Worm (Caenorhabditis elegans) whole organism, L4 larva: Measurements from ENCODE around the gene H40L08.2.

Experiments
- F26F4.8 ChIP-seq: fragments of 200-800 bp; sonication (Bioruptor generic); conservative IDR thresholded peaks from 2 replicates; pipeline ENCODE4 v1.3.6; 2022; ENCODE audit warnings: missing genetic modification characterization, missing compliant biosample characterization
- F37D6.2 ChIP-seq: sonication (generic microtip); optimal IDR thresholded peaks from 2 replicates; lab custom pipeline; 2016; ENCODE audit warnings: mild to moderate bottlenecking, missing genetic modification characterization, missing compliant biosample characterization
- F44E2.7 ChIP-seq: fragments of 200-800 bp; sonication (Bioruptor generic); IDR thresholded peaks from 2 replicates; pipeline ENCODE4 v2.1.2; 2022; ENCODE audit warnings: missing genetic modification characterization, missing compliant biosample characterization
- F49E8.2 ChIP-seq: sonication (generic microtip); optimal IDR thresholded peaks from 2 replicates; lab custom pipeline; 2016; ENCODE audit warnings: missing compliant biosample characterization, mild to moderate bottlenecking, missing genetic modification characterization, borderline replicate concordance
- R02D3.7 ChIP-seq: fragments of 150-350 bp; sonication (generic microtip); optimal IDR thresholded peaks from 3 replicates; lab custom pipeline; 2014; ENCODE audit warnings: missing biosample characterization, missing genetic modification characterization
- T26A8.4 ChIP-seq: fragments of 200-800 bp; sonication (Bioruptor generic); IDR thresholded peaks from 2 replicates; pipeline ENCODE4 v1.3.6; 2022; ENCODE audit warnings: missing genetic modification characterization, missing compliant biosample characterization
- Y105C5A.15 ChIP-seq: fragments of 200-800 bp; sonication (Bioruptor generic); IDR thresholded peaks from 2 replicates; pipeline ENCODE4 v1.3.6; 2022; ENCODE audit warnings: missing genetic modification characterization, missing compliant biosample characterization
- ZK546.5 ChIP-seq, 2 experiments: sonication (generic microtip); optimal IDR thresholded peaks; 2 replicates each; lab custom pipeline; 2017; ENCODE audit warnings: missing biosample characterization in 2 of 2, missing genetic modification characterization in 2 of 2
- aha-1 ChIP-seq: fragments of 150-350 bp; peaks from one replicate; lab custom pipeline; 2014; ENCODE audit warnings: missing biosample characterization, missing genetic modification characterization
- ceh-44 ChIP-seq: fragments of 200-800 bp; sonication (Bioruptor generic); IDR thresholded peaks from 2 replicates; pipeline ENCODE4 v1.3.6; 2022; ENCODE audit warnings: missing genetic modification reagents, missing genetic modification characterization, missing compliant biosample characterization
- ces-1 ChIP-seq: fragments of 150-350 bp; sonication (generic microtip); optimal IDR thresholded peaks from 4 replicates; lab custom pipeline; 2014; ENCODE audit warnings: missing biosample characterization, missing genetic modification reagents, missing genetic modification characterization
- daf-12 ChIP-seq: fragments of 150-350 bp; optimal IDR thresholded peaks from 2 replicates; lab custom pipeline; 2014; ENCODE audit warnings: missing biosample characterization, missing genetic modification reagents, missing genetic modification characterization
- daf-16 ChIP-seq, 3 experiments: sonication (generic microtip); optimal IDR thresholded peaks; 2 replicates each; lab custom pipeline; 2016 to 2017; ENCODE audit warnings: missing genetic modification characterization in 3 of 3, missing genetic modification reagents in 3 of 3, mild to moderate bottlenecking in 2 of 3, missing compliant biosample characterization in 2 of 3, missing biosample characterization in 1 of 3, moderate library complexity in 1 of 3
- dmd-8 ChIP-seq: fragments of 200-800 bp; sonication (Bioruptor generic); IDR thresholded peaks from 2 replicates; pipeline ENCODE4 v1.3.6; 2022; ENCODE audit warnings: missing genetic modification characterization, missing compliant biosample characterization
- dve-1 ChIP-seq: sonication (generic microtip); optimal IDR thresholded peaks from 2 replicates; lab custom pipeline; 2017; ENCODE audit warnings: antibody characterized with exemption, mild to moderate bottlenecking, missing genetic modification characterization, missing compliant biosample characterization; ENCODE audit not compliant: insufficient read depth
- egl-43 ChIP-seq: fragments of 200-800 bp; sonication (Bioruptor generic); IDR thresholded peaks from 2 replicates; pipeline ENCODE4 v1.3.6; 2022; ENCODE audit warnings: missing genetic modification reagents, missing genetic modification characterization, missing compliant biosample characterization
- fos-1 ChIP-seq: fragments of 150-350 bp; optimal IDR thresholded peaks from 2 replicates; lab custom pipeline; 2014; ENCODE audit warnings: missing biosample characterization, missing genetic modification characterization
- hlh-11 ChIP-seq: fragments of 200-800 bp; sonication (Bioruptor generic); optimal IDR thresholded peaks from 2 replicates; lab custom pipeline; 2018; ENCODE audit warnings: mild to moderate bottlenecking, missing genetic modification characterization, missing compliant biosample characterization
- hlh-30 ChIP-seq: sonication (generic microtip); optimal IDR thresholded peaks from 2 replicates; lab custom pipeline; 2017; ENCODE audit warnings: antibody characterized with exemption, mild to moderate bottlenecking, missing genetic modification characterization, missing compliant biosample characterization; ENCODE audit not compliant: insufficient read depth
- lin-1 ChIP-seq: fragments of 200-800 bp; sonication (Bioruptor generic); IDR thresholded peaks from 2 replicates; pipeline ENCODE4 v1.3.6; 2022; ENCODE audit warnings: missing genetic modification reagents, missing genetic modification characterization, missing compliant biosample characterization
- lsy-2 ChIP-seq, 2 experiments: fragments of 150-350 bp in 1 of 2; sonication (generic microtip) in 1 of 2; optimal IDR thresholded peaks; 2 replicates each; lab custom pipeline; 2014 to 2017; ENCODE audit warnings: missing biosample characterization in 2 of 2, missing genetic modification characterization in 2 of 2
- madf-5 ChIP-seq, 2 experiments: fragments of 200-800 bp; sonication (Bioruptor generic); IDR thresholded peaks; 2 replicates each; pipeline ENCODE4 v1.3.6; 2022; ENCODE audit warnings: missing compliant biosample characterization in 2 of 2, missing genetic modification characterization in 2 of 2
- madf-9 ChIP-seq: fragments of 200-800 bp; sonication (Bioruptor generic); conservative IDR thresholded peaks from 2 replicates; pipeline ENCODE4 v1.3.6; 2022; ENCODE audit warnings: missing genetic modification reagents, missing genetic modification characterization, missing compliant biosample characterization
- mdl-1 ChIP-seq, 2 experiments: fragments of 150-350 bp in 1 of 2; sonication (generic microtip) in 1 of 2; optimal IDR thresholded peaks; 2 replicates each; lab custom pipeline; 2014 to 2017; ENCODE audit warnings: missing biosample characterization in 2 of 2, missing genetic modification characterization in 2 of 2
- mdt-29 ChIP-seq: fragments of 200-800 bp; sonication (Bioruptor generic); IDR thresholded peaks from 2 replicates; pipeline ENCODE4 v1.3.6; 2022; ENCODE audit warnings: missing genetic modification reagents, missing genetic modification characterization, missing compliant biosample characterization
- mep-1 ChIP-seq: fragments of 150-350 bp; sonication (generic microtip); optimal IDR thresholded peaks from 3 replicates; lab custom pipeline; 2014; ENCODE audit warnings: missing biosample characterization, missing genetic modification characterization
- mxl-3 ChIP-seq: fragments of 200-800 bp; sonication (Bioruptor generic); optimal IDR thresholded peaks from 2 replicates; lab custom pipeline; 2018; ENCODE audit warnings: mild to moderate bottlenecking, missing genetic modification characterization, missing compliant biosample characterization
- nhr-102 ChIP-seq: sonication (generic microtip); optimal IDR thresholded peaks from 2 replicates; lab custom pipeline; 2016; ENCODE audit warnings: mild to moderate bottlenecking, missing genetic modification characterization, moderate library complexity, missing compliant biosample characterization
- nhr-28 ChIP-seq: fragments of 150-350 bp; optimal IDR thresholded peaks from 2 replicates; lab custom pipeline; 2014; ENCODE audit warnings: missing biosample characterization, missing genetic modification characterization
- nhr-48 ChIP-seq: sonication (generic microtip); optimal IDR thresholded peaks from 2 replicates; lab custom pipeline; 2016; ENCODE audit warnings: mild to moderate bottlenecking, missing genetic modification characterization, missing compliant biosample characterization
- nhr-6 ChIP-seq: fragments of 150-350 bp; optimal IDR thresholded peaks from 2 replicates; lab custom pipeline; 2014; ENCODE audit warnings: missing biosample characterization, missing genetic modification characterization
- nhr-76 ChIP-seq: fragments of 150-350 bp; optimal IDR thresholded peaks from 2 replicates; lab custom pipeline; 2014; ENCODE audit warnings: missing biosample characterization, missing genetic modification characterization
- rbr-2 ChIP-seq: sonication (generic microtip); optimal IDR thresholded peaks from 2 replicates; lab custom pipeline; 2016; ENCODE audit warnings: missing genotype, missing genetic modification characterization, missing compliant biosample characterization
- saeg-2 ChIP-seq: fragments of 200-800 bp; sonication (Bioruptor generic); IDR thresholded peaks from 2 replicates; pipeline ENCODE4 v1.3.6; 2022; ENCODE audit warnings: missing genetic modification reagents, missing genetic modification characterization, missing compliant biosample characterization
- sdz-12 ChIP-seq: fragments of 200-800 bp; sonication (Bioruptor generic); optimal IDR thresholded peaks from 2 replicates; lab custom pipeline; 2018; ENCODE audit warnings: mild to moderate bottlenecking, missing genetic modification characterization, missing compliant biosample characterization
- set-16 ChIP-seq: fragments of 200-800 bp; sonication (Bioruptor generic); IDR thresholded peaks from 2 replicates; pipeline ENCODE4 v1.3.6; 2022; ENCODE audit warnings: missing genetic modification reagents, missing genetic modification characterization, missing compliant biosample characterization
- skn-1 ChIP-seq: fragments of 150-350 bp; optimal IDR thresholded peaks from 2 replicates; lab custom pipeline; 2014; ENCODE audit warnings: missing biosample characterization, missing genetic modification characterization
- spr-3 ChIP-seq: fragments of 200-800 bp; sonication (Bioruptor generic); optimal IDR thresholded peaks from 2 replicates; lab custom pipeline; 2018; ENCODE audit warnings: mild to moderate bottlenecking, missing genetic modification characterization, missing compliant biosample characterization
- unc-39 ChIP-seq: sonication (generic microtip); optimal IDR thresholded peaks from 2 replicates; lab custom pipeline; 2017; ENCODE audit warnings: missing biosample characterization, missing genetic modification characterization
- unc-62 ChIP-seq, 3 experiments: fragments of 150-350 bp in 1 of 3; sonication (generic microtip); optimal IDR thresholded peaks in 2 of 3; peaks in 1 of 3; 1 replicate in 1 of 3; 2 replicates in 2 of 3; lab custom pipeline; 2014 to 2017; ENCODE audit warnings: missing biosample characterization in 3 of 3, missing genetic modification characterization in 3 of 3, missing genetic modification reagents in 3 of 3, missing genotype in 1 of 3
- vab-7 ChIP-seq: fragments of 200-800 bp; sonication (Bioruptor generic); IDR thresholded peaks from 2 replicates; pipeline ENCODE4 v1.3.6; 2022; ENCODE audit warnings: missing genetic modification reagents, missing genetic modification characterization, missing compliant biosample characterization
- zip-11 ChIP-seq: fragments of 200-800 bp; sonication (Bioruptor generic); IDR thresholded peaks from 2 replicates; pipeline ENCODE4 v1.3.6; 2022; ENCODE audit warnings: missing genetic modification characterization, missing compliant biosample characterization
- zip-2 ChIP-seq: fragments of 150-350 bp; optimal IDR thresholded peaks from 2 replicates; lab custom pipeline; 2014; ENCODE audit warnings: missing biosample characterization, missing genetic modification characterization

The H40L08.2 gene

ce11 chrX:15040552-15041080 is 36.9 kb downstream of the H40L08.2 start, which contains the start of gene C18B12.4 (continued):
- peak; percentile 100 for TF ChIP-seq hlh-30 (tag; lab: Kevin White, UChicago)
- TF ChIP-seq sdz-12: no peak
- no peak for TF ChIP-seq zip-11 (GFP tag; lab: Robert Waterston, UW)
- no peak for TF ChIP-seq spr-3
- TF ChIP-seq F37D6.2: peak; percentile 44
- no peak for TF ChIP-seq dmd-8 (GFP tag; lab: Robert Waterston, UW)
- no peak for TF ChIP-seq fos-1 (tag; lab: Kevin White, UChicago)
- no peak for TF ChIP-seq F26F4.8 (GFP tag; lab: Robert Waterston, UW)
- no peak for TF ChIP-seq daf-12 (tag; lab: Kevin White, UChicago)
- TF ChIP-seq set-16: peak; percentile 88
- TF ChIP-seq F49E8.2 (tag; lab: Kevin White, UChicago): no peak
- peak; percentile 93 for TF ChIP-seq mep-1 (tag; lab: Kevin White, UChicago)
- TF ChIP-seq unc-62 (GFP tag; optimal IDR thresholded peaks at IDR 0.05 in 1 of 2; lab: Kevin White, UChicago): peak in 1 of 2 experiments; percentile 98
- TF ChIP-seq unc-62 (tag; optimal IDR thresholded peaks at IDR 0.05; lab: Kevin White, UChicago): no peak
- no peak for TF ChIP-seq Y105C5A.15
- TF ChIP-seq unc-39: no peak
- no peak for TF ChIP-seq R02D3.7
- TF ChIP-seq egl-43 (GFP tag; lab: Robert Waterston, UW): no peak; the same call in 1 of the 2 replicates
- no peak for TF ChIP-seq ces-1
- TF ChIP-seq ZK546.5 (tag; optimal IDR thresholded peaks at IDR 0.05; lab: Kevin White, UChicago): no peak
- TF ChIP-seq lin-1: peak; percentile 73; the same call in 1 of the 2 replicates
- peak; percentile 84 for TF ChIP-seq rbr-2 (tag; lab: Kevin White, UChicago)
- no peak for TF ChIP-seq nhr-76 (tag; lab: Kevin White, UChicago)

- TF ChIP-seq madf-5 (GFP tag; IDR thresholded peaks at IDR 0.05; lab: Robert Waterston, UW): no peak
- TF ChIP-seq aha-1: peak; percentile 91
- TF ChIP-seq, all 104 proteins: peak for 1
These were observed 37.8 kb downstream of the H40L08.2 start for ce11 chrX:15039696-15040212.

- peak; percentile 15 for TF ChIP-seq hlh-11 (tag; lab: Kevin White, UChicago)
- 0 out of 2 replicates have a peak, but pooled peaks have one; percentile 29 for TF ChIP-seq T26A8.4 (GFP tag; lab: Robert Waterston, UW)
- TF ChIP-seq aha-1: no peak
- TF ChIP-seq nhr-76 (tag; lab: Kevin White, UChicago): no peak
- no peak for TF ChIP-seq saeg-2 (GFP tag; lab: Robert Waterston, UW)
- peak; percentile 21 for TF ChIP-seq hlh-30 (tag; lab: Kevin White, UChicago)
- no peak for TF ChIP-seq ceh-44
- peak in 1 of 2 experiments; percentile 72 for TF ChIP-seq daf-16 (GFP tag; optimal IDR thresholded peaks at IDR 0.05; lab: Kevin White, UChicago)
- TF ChIP-seq daf-16 (tag; optimal IDR thresholded peaks at IDR 0.05; lab: Kevin White, UChicago): no peak
- TF ChIP-seq skn-1 (tag; lab: Kevin White, UChicago): no peak
- no peak for TF ChIP-seq F44E2.7
- TF ChIP-seq nhr-6 (tag; lab: Kevin White, UChicago): no peak
- no peak for TF ChIP-seq mxl-3 (GFP tag; lab: Kevin White, UChicago)
These were observed 38.4 kb downstream of the H40L08.2 start for ce11 chrX:15039029-15039695.

- TF ChIP-seq madf-9 (GFP tag; lab: Robert Waterston, UW): no peak
- TF ChIP-seq daf-12 (tag; lab: Kevin White, UChicago): no peak
- TF ChIP-seq zip-2 (tag; lab: Kevin White, UChicago): peak; percentile 30
- TF ChIP-seq lsy-2 (tag; optimal IDR thresholded peaks at IDR 0.05; lab: Kevin White, UChicago): peak in 1 of 2 experiments; percentile 18
- TF ChIP-seq nhr-48: peak; percentile 6
- no peak for TF ChIP-seq vab-7 (GFP tag; lab: Robert Waterston, UW)
- no peak for TF ChIP-seq dve-1 (tag; lab: Kevin White, UChicago)
- peak; percentile 3 for TF ChIP-seq nhr-102
- TF ChIP-seq nhr-28 (tag; lab: Kevin White, UChicago): no peak
- no peak for TF ChIP-seq mdt-29
- peak in 1 of 2 experiments; percentile 25 for TF ChIP-seq daf-16 (GFP tag; optimal IDR thresholded peaks at IDR 0.05; lab: Kevin White, UChicago)
- no peak for TF ChIP-seq daf-16 (tag; optimal IDR thresholded peaks at IDR 0.05; lab: Kevin White, UChicago)
- peak; percentile 47 for TF ChIP-seq mep-1 (tag; lab: Kevin White, UChicago)
- no peak for TF ChIP-seq mdl-1 (tag; optimal IDR thresholded peaks at IDR 0.05; lab: Kevin White, UChicago)
- TF ChIP-seq, all 104 proteins: peak for 6
These were observed 41.3 kb downstream of the H40L08.2 start for ce11 chrX:15036287-15036686.
